Worm (Caenorhabditis elegans) whole organism, young adult: Measurements from ENCODE around the gene T20D3.14.

Experiments used
- F23B12.7 ChIP-seq: sonication (generic microtip); optimal IDR thresholded peaks from 2 replicates; lab custom pipeline; 2017; ENCODE audit warnings: missing genetic modification characterization, mild to moderate bottlenecking, missing compliant biosample characterization, antibody characterized with exemption, moderate library complexity; ENCODE audit not compliant: insufficient read depth
- F33H1.4 ChIP-seq: fragments of 200-800 bp; sonication (Bioruptor generic); IDR thresholded peaks from 2 replicates; pipeline ENCODE4 v1.3.6; 2022; ENCODE audit warnings: missing genetic modification reagents, missing genetic modification characterization, missing compliant biosample characterization
- F57C9.4 ChIP-seq: sonication (generic microtip); optimal IDR thresholded peaks from 2 replicates; lab custom pipeline; 2017; ENCODE audit warnings: mild to moderate bottlenecking, missing genetic modification characterization, missing compliant biosample characterization
- K12H6.12 ChIP-seq: fragments of 200-800 bp; sonication (Bioruptor generic); optimal IDR thresholded peaks from 2 replicates; lab custom pipeline; 2018; ENCODE audit warnings: mild to moderate bottlenecking, missing genetic modification characterization, missing compliant biosample characterization
- Y56A3A.18 ChIP-seq: fragments of 200-800 bp; sonication (Bioruptor generic); IDR thresholded peaks from 2 replicates; pipeline ENCODE4 v1.3.6; 2022; ENCODE audit warnings: missing genetic modification reagents, missing genetic modification characterization, missing compliant biosample characterization
- ama-1 ChIP-seq, 3 experiments: fragments of 150-350 bp in 1 of 3; sonication (generic microtip) in 2 of 3; optimal IDR thresholded peaks; 2 replicates each; lab custom pipeline; 2014 to 2018; ENCODE audit warnings: missing biosample characterization in 2 of 3, missing genetic modification characterization in 2 of 3, missing genetic modification reagents in 2 of 3
- attf-5 ChIP-seq: fragments of 200-800 bp; sonication (Bioruptor generic); optimal IDR thresholded peaks from 2 replicates; lab custom pipeline; 2018; ENCODE audit warnings: mild to moderate bottlenecking, missing genetic modification characterization, missing compliant biosample characterization
- bed-2 ChIP-seq: fragments of 200-800 bp; sonication (Bioruptor generic); IDR thresholded peaks from 2 replicates; pipeline ENCODE4 v1.3.6; 2022; ENCODE audit warnings: missing genetic modification reagents, missing genetic modification characterization, missing compliant biosample characterization
- cebp-1 ChIP-seq, 2 experiments: fragments of 200-800 bp in 1 of 2; sonication (Bioruptor generic) in 1 of 2; sonication (generic microtip) in 1 of 2; IDR thresholded peaks in 1 of 2; optimal IDR thresholded peaks in 1 of 2; 2 replicates each; pipeline versions ENCODE4 v1.3.6 to Lab custom; 2017 to 2022; ENCODE audit warnings: missing compliant biosample characterization in 2 of 2, missing genetic modification characterization in 2 of 2, mild to moderate bottlenecking in 1 of 2, missing genetic modification reagents in 1 of 2, moderate library complexity in 1 of 2
- cebp-2 ChIP-seq: fragments of 200-800 bp; sonication (Bioruptor generic); IDR thresholded peaks from 2 replicates; pipeline ENCODE4 v1.3.6; 2022; ENCODE audit warnings: missing genetic modification characterization, missing compliant biosample characterization
- ceh-40 ChIP-seq: fragments of 200-800 bp; sonication (Bioruptor generic); IDR thresholded peaks from 2 replicates; pipeline ENCODE4 v1.3.6; 2022; ENCODE audit warnings: missing genetic modification characterization, missing compliant biosample characterization
- ceh-79 ChIP-seq: sonication (generic microtip); optimal IDR thresholded peaks from 2 replicates; lab custom pipeline; 2017; ENCODE audit warnings: mild to moderate bottlenecking, missing genetic modification characterization, missing compliant biosample characterization
- chd-7 ChIP-seq: sonication (generic microtip); optimal IDR thresholded peaks from 2 replicates; lab custom pipeline; 2016; ENCODE audit warnings: mild to moderate bottlenecking, missing genetic modification characterization, moderate library complexity, missing compliant biosample characterization
- dox-1 ChIP-seq: fragments of 200-800 bp; sonication (Bioruptor generic); IDR thresholded peaks from 2 replicates; pipeline ENCODE4 v1.3.6; 2022; ENCODE audit warnings: missing genetic modification reagents, missing genetic modification characterization, missing compliant biosample characterization
- efl-1 ChIP-seq: fragments of 150-350 bp; optimal IDR thresholded peaks from 2 replicates; lab custom pipeline; 2014; ENCODE audit warnings: missing biosample characterization, missing genetic modification reagents, missing genetic modification characterization
- ekl-4 ChIP-seq: fragments of 200-800 bp; sonication (Bioruptor generic); IDR thresholded peaks from 2 replicates; pipeline ENCODE4 v1.3.6; 2022; ENCODE audit warnings: missing genetic modification reagents, missing genetic modification characterization, missing compliant biosample characterization
- fkh-3 ChIP-seq: sonication (generic microtip); optimal IDR thresholded peaks from 2 replicates; lab custom pipeline; 2016; ENCODE audit warnings: mild to moderate bottlenecking, missing genetic modification characterization, missing compliant biosample characterization
- him-1 ChIP-seq: sonication (generic microtip); optimal IDR thresholded peaks from 2 replicates; lab custom pipeline; 2016; ENCODE audit warnings: missing genotype, missing genetic modification reagents, missing genetic modification characterization, missing compliant biosample characterization
- hmg-1.2 ChIP-seq: fragments of 200-800 bp; sonication (Bioruptor generic); IDR thresholded peaks from 2 replicates; pipeline ENCODE4 v1.3.6; 2022; ENCODE audit warnings: missing genetic modification reagents, missing genetic modification characterization, missing compliant biosample characterization
- hmg-20 ChIP-seq: fragments of 200-800 bp; sonication (Bioruptor generic); IDR thresholded peaks from 2 replicates; pipeline ENCODE4 v1.3.6; 2022; ENCODE audit warnings: missing genetic modification reagents, missing genetic modification characterization, missing compliant biosample characterization
- hrde-1 ChIP-seq: sonication (generic microtip); optimal IDR thresholded peaks from 2 replicates; lab custom pipeline; 2016; ENCODE audit warnings: missing genetic modification characterization, mild to moderate bottlenecking, missing compliant biosample characterization, moderate library complexity, missing genotype, missing genetic modification reagents, borderline replicate concordance
- let-607 ChIP-seq, 2 experiments: fragments of 200-800 bp in 1 of 2; sonication (Bioruptor generic) in 1 of 2; sonication (generic microtip) in 1 of 2; optimal IDR thresholded peaks; 2 replicates each; lab custom pipeline; 2016 to 2018; ENCODE audit warnings: mild to moderate bottlenecking in 2 of 2, missing compliant biosample characterization in 2 of 2, missing genetic modification characterization in 2 of 2, moderate library complexity in 2 of 2, missing genotype in 1 of 2
- lin-40 ChIP-seq: sonication (generic microtip); optimal IDR thresholded peaks from 2 replicates; lab custom pipeline; 2016; ENCODE audit warnings: missing genetic modification characterization, mild to moderate bottlenecking, missing compliant biosample characterization, missing genotype, missing genetic modification reagents
- lsy-27 ChIP-seq: sonication (generic microtip); optimal IDR thresholded peaks from 2 replicates; lab custom pipeline; 2017; ENCODE audit warnings: missing genetic modification characterization, mild to moderate bottlenecking, missing compliant biosample characterization, antibody characterized with exemption, missing genotype, borderline replicate concordance; ENCODE audit not compliant: insufficient read depth
- madf-10 ChIP-seq: sonication (generic microtip); optimal IDR thresholded peaks from 2 replicates; lab custom pipeline; 2016; ENCODE audit warnings: mild to moderate bottlenecking, missing genetic modification characterization, missing compliant biosample characterization
- madf-3 ChIP-seq: fragments of 200-800 bp; sonication (Bioruptor generic); IDR thresholded peaks from 2 replicates; pipeline ENCODE4 v1.3.6; 2022; ENCODE audit warnings: missing genetic modification reagents, missing genetic modification characterization, missing compliant biosample characterization
- mcd-1 ChIP-seq: fragments of 200-800 bp; sonication (Bioruptor generic); IDR thresholded peaks from 2 replicates; pipeline ENCODE4 v1.3.6; 2022; ENCODE audit warnings: missing genetic modification reagents, missing genetic modification characterization, missing compliant biosample characterization
- mel-28 ChIP-seq: sonication (generic microtip); optimal IDR thresholded peaks from 2 replicates; lab custom pipeline; 2016; ENCODE audit warnings: borderline replicate concordance, mild to moderate bottlenecking, missing genetic modification characterization, missing compliant biosample characterization
- nfya-1 ChIP-seq: sonication (generic microtip); optimal IDR thresholded peaks from 2 replicates; lab custom pipeline; 2017; ENCODE audit warnings: antibody characterized with exemption, missing compliant biosample characterization, missing genetic modification characterization, borderline replicate concordance; ENCODE audit not compliant: insufficient read depth
- nfyb-1 ChIP-seq: fragments of 200-800 bp; sonication (Bioruptor generic); IDR thresholded peaks from 2 replicates; pipeline ENCODE4 v1.3.6; 2022; ENCODE audit warnings: missing genetic modification reagents, missing genetic modification characterization, missing compliant biosample characterization
- nhr-120 ChIP-seq: fragments of 200-800 bp; sonication (Bioruptor generic); IDR thresholded peaks from 2 replicates; pipeline ENCODE4 v1.3.6; 2022; ENCODE audit warnings: missing genetic modification characterization, missing compliant biosample characterization
- nhr-80 ChIP-seq: sonication (generic microtip); optimal IDR thresholded peaks from 2 replicates; lab custom pipeline; 2016; ENCODE audit warnings: missing genetic modification characterization, missing compliant biosample characterization
- rec-8 ChIP-seq, 2 experiments: sonication (generic microtip); optimal IDR thresholded peaks; 2 replicates each; lab custom pipeline; 2016; ENCODE audit warnings: mild to moderate bottlenecking in 2 of 2, missing genetic modification characterization in 2 of 2, missing genetic modification reagents in 2 of 2, missing genotype in 2 of 2, missing biosample characterization in 1 of 2, missing compliant biosample characterization in 1 of 2, moderate library complexity in 1 of 2
- sea-2 ChIP-seq: fragments of 200-800 bp; sonication (Bioruptor generic); IDR thresholded peaks from 2 replicates; pipeline ENCODE4 v1.3.6; 2022; ENCODE audit warnings: missing genetic modification characterization, missing compliant biosample characterization
- snpc-3.4 ChIP-seq: sonication (generic microtip); optimal IDR thresholded peaks from 2 replicates; lab custom pipeline; 2017; ENCODE audit warnings: missing genetic modification characterization, mild to moderate bottlenecking, missing compliant biosample characterization, antibody characterized with exemption, moderate library complexity, missing genotype, missing genetic modification reagents
- snpc-4 ChIP-seq, 5 experiments: fragments of 150-350 bp in 1 of 5; sonication (generic microtip) in 4 of 5; optimal IDR thresholded peaks; 2 replicates each; lab custom pipeline; 2014 to 2018; ENCODE audit warnings: missing genetic modification characterization in 5 of 5, missing biosample characterization in 3 of 5, antibody characterized with exemption in 2 of 5, mild to moderate bottlenecking in 2 of 5, missing compliant biosample characterization in 2 of 5, missing genotype in 2 of 5, moderate library complexity in 2 of 5, missing genetic modification reagents in 1 of 5
- unc-62 ChIP-seq: fragments of 150-350 bp; optimal IDR thresholded peaks from 2 replicates; lab custom pipeline; 2014; ENCODE audit warnings: missing biosample characterization, missing genetic modification reagents, missing genetic modification characterization
- zfh-2 ChIP-seq: fragments of 200-800 bp; sonication (Bioruptor generic); conservative IDR thresholded peaks from 2 replicates; pipeline ENCODE4 v1.3.6; 2022; ENCODE audit warnings: missing genetic modification reagents, missing genetic modification characterization, missing compliant biosample characterization
- ztf-6 ChIP-seq: fragments of 200-800 bp; sonication (Bioruptor generic); IDR thresholded peaks from 2 replicates; pipeline ENCODE4 v1.3.6; 2022; ENCODE audit warnings: missing genetic modification reagents, missing genetic modification characterization, missing compliant biosample characterization

Gene T20D3.14

ce11 chrIV:9341591-9341990 is 5.9 kb upstream of the T20D3.14 start, which contains the start of gene vps-26:
TSS of gene vps-26 (minus strand) at chrIV:9341790.
- TF ChIP-seq K12H6.12 (tag; lab: Kevin White, UChicago) (no peak), F33H1.4 (GFP tag; lab: Robert Waterston, UW) (no peak), nfya-1 (tag; lab: Kevin White, UChicago) (no peak), unc-62 (GFP tag; lab: Kevin White, UChicago) (no peak), F57C9.4 (tag; lab: Kevin White, UChicago) (no peak), efl-1 (GFP tag; lab: Kevin White, UChicago) (peak; percentile 22), him-1 (tag; lab: Kevin White, UChicago) (peak; percentile 22), mcd-1 (peak; percentile 84), cebp-1 (GFP tag; IDR thresholded peaks at IDR 0.05; lab: Robert Waterston, UW) (no peak), cebp-1 (tag; optimal IDR thresholded peaks at IDR 0.05; lab: Kevin White, UChicago) (peak; percentile 23), snpc-4 (GFP tag; optimal IDR thresholded peaks at IDR 0.05; lab: Kevin White, UChicago) (no peak), snpc-4 (tag; optimal IDR thresholded peaks at IDR 0.05; lab: Kevin White, UChicago) (peak in 1 of 4 experiments; percentile 6)

ce11 chrIV:9339205-9339604 is 3.5 kb upstream of the T20D3.14 start, which contains the start of gene T20D3.6:
TSS of gene T20D3.6 (minus strand) at chrIV:9339305.
- TF ChIP-seq unc-62 (GFP tag; lab: Kevin White, UChicago) = no peak

DNA sequence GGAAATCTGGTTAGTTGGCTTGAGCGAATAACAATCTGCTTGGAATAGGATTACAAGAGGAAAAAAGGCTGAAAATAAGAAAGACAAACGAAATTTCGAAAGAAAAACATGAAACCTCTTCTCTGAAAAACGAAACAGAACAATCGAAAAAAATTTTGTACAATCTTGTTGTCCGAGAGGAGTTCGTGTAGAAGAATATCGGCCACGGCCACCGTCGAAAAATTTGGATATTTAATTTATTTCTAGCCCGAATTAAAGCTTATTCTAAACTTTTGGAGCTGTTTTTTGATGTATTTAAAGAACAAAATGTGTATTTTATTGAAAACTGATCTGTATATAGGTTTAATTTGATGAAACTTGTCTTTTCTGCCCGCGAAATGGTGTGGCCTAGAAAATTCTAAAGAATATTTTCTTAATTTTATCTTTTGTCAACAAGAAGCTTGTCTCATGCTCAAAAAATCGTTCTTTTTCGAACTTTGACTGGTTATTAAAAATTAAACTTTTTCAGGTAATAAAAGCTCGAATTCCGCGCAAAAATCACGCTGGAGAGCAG is 905 bp upstream of the T20D3.14 start, which contains the start of gene T20D3.5:
Gene T20D3.5 (plus strand): TSS at position 503 of the 553 bp plus-strand sequence.
- no peak for TF ChIP-seq madf-10
- no peak for TF ChIP-seq F23B12.7
- no peak for TF ChIP-seq ceh-79
- peak; percentile 45 for TF ChIP-seq him-1 (tag; lab: Kevin White, UChicago)

- no peak for TF ChIP-seq snpc-3.4 (tag; lab: Kevin White, UChicago)
- TF ChIP-seq mel-28 (tag; lab: Kevin White, UChicago) = no peak
- no peak for TF ChIP-seq madf-3 (GFP tag; lab: Robert Waterston, UW)
- no peak for TF ChIP-seq ama-1 (optimal IDR thresholded peaks at IDR 0.05; lab: Kevin White, UChicago)
- TF ChIP-seq ama-1 (GFP tag; optimal IDR thresholded peaks at IDR 0.05; lab: Kevin White, UChicago) = peak in 1 of 2 experiments; percentile 30
- peak; percentile 49 for TF ChIP-seq attf-5
- no peak for TF ChIP-seq sea-2
- TF ChIP-seq hmg-1.2 (GFP tag; lab: Robert Waterston, UW) = no peak
- TF ChIP-seq hmg-20 (GFP tag; lab: Robert Waterston, UW) = no peak
- no peak for TF ChIP-seq Y56A3A.18 (GFP tag; lab: Robert Waterston, UW)
- no peak for TF ChIP-seq lin-40
- peak; percentile 54 for TF ChIP-seq hrde-1 (tag; lab: Kevin White, UChicago)
- no peak for TF ChIP-seq fkh-3
- peak; percentile 82 to 93 for TF ChIP-seq let-607 (tag; optimal IDR thresholded peaks at IDR 0.05; lab: Kevin White, UChicago)
- TF ChIP-seq snpc-4 (GFP tag; optimal IDR thresholded peaks at IDR 0.05; lab: Kevin White, UChicago) = no peak
- TF ChIP-seq snpc-4 (tag; optimal IDR thresholded peaks at IDR 0.05; lab: Kevin White, UChicago) = peak in 1 of 4 experiments; percentile 36
- TF ChIP-seq rec-8 (tag; optimal IDR thresholded peaks at IDR 0.05; lab: Kevin White, UChicago) = no peak
- no peak for TF ChIP-seq cebp-2 (GFP tag; lab: Robert Waterston, UW)
- no peak for TF ChIP-seq zfh-2 (GFP tag; lab: Robert Waterston, UW)
- no peak for TF ChIP-seq F33H1.4 (GFP tag; lab: Robert Waterston, UW)
- no peak for TF ChIP-seq lsy-27 (tag; lab: Kevin White, UChicago)
- TF ChIP-seq dox-1 (GFP tag; lab: Robert Waterston, UW) = peak; percentile 76
- no peak for TF ChIP-seq chd-7
- no peak for TF ChIP-seq unc-62 (GFP tag; lab: Kevin White, UChicago)
- no peak for TF ChIP-seq ceh-40
- no peak for TF ChIP-seq ekl-4
- TF ChIP-seq ztf-6 (GFP tag; lab: Robert Waterston, UW) = no peak
- TF ChIP-seq bed-2 (GFP tag; lab: Robert Waterston, UW) = no peak
- TF ChIP-seq nhr-120 = no peak
- TF ChIP-seq nhr-80 (tag; lab: Kevin White, UChicago) = peak; percentile 96
- no peak for TF ChIP-seq nfyb-1 (GFP tag; lab: Robert Waterston, UW)
These were observed 2.7 kb downstream of the T20D3.14 start for ce11 chrIV:9333007-9333406.
